Worm (Caenorhabditis elegans) whole organism, young adult: ENCODE measurements around the gene srsx-16.

Experiments used
- F52B5.7 ChIP-seq: sonication (generic microtip); optimal IDR thresholded peaks from 2 replicates; lab custom pipeline; 2016; ENCODE audit warnings: mild to moderate bottlenecking, missing genetic modification characterization, missing compliant biosample characterization
- ama-1 ChIP-seq, 3 experiments: fragments of 150-350 bp in 1 of 3; sonication (generic microtip) in 2 of 3; optimal IDR thresholded peaks; 2 replicates each; lab custom pipeline; 2014 to 2018; ENCODE audit warnings: missing biosample characterization in 2 of 3, missing genetic modification characterization in 2 of 3, missing genetic modification reagents in 2 of 3
- chd-7 ChIP-seq: sonication (generic microtip); optimal IDR thresholded peaks from 2 replicates; lab custom pipeline; 2016; ENCODE audit warnings: mild to moderate bottlenecking, missing genetic modification characterization, moderate library complexity, missing compliant biosample characterization
- efl-1 ChIP-seq: fragments of 150-350 bp; optimal IDR thresholded peaks from 2 replicates; lab custom pipeline; 2014; ENCODE audit warnings: missing biosample characterization, missing genetic modification reagents, missing genetic modification characterization
- lsl-1 ChIP-seq: fragments of 200-800 bp; sonication (Bioruptor generic); optimal IDR thresholded peaks from 2 replicates; lab custom pipeline; 2018; ENCODE audit warnings: mild to moderate bottlenecking, missing genetic modification characterization, moderate library complexity, missing compliant biosample characterization
- madf-3 ChIP-seq: fragments of 200-800 bp; sonication (Bioruptor generic); IDR thresholded peaks from 2 replicates; pipeline ENCODE4 v1.3.6; 2022; ENCODE audit warnings: missing genetic modification reagents, missing genetic modification characterization, missing compliant biosample characterization
- nfya-1 ChIP-seq: sonication (generic microtip); optimal IDR thresholded peaks from 2 replicates; lab custom pipeline; 2017; ENCODE audit warnings: antibody characterized with exemption, missing compliant biosample characterization, missing genetic modification characterization, borderline replicate concordance; ENCODE audit not compliant: insufficient read depth
- nhr-80 ChIP-seq: sonication (generic microtip); optimal IDR thresholded peaks from 2 replicates; lab custom pipeline; 2016; ENCODE audit warnings: missing genetic modification characterization, missing compliant biosample characterization
- rec-8 ChIP-seq, 2 experiments: sonication (generic microtip); optimal IDR thresholded peaks; 2 replicates each; lab custom pipeline; 2016; ENCODE audit warnings: mild to moderate bottlenecking in 2 of 2, missing genetic modification characterization in 2 of 2, missing genetic modification reagents in 2 of 2, missing genotype in 2 of 2, missing biosample characterization in 1 of 2, missing compliant biosample characterization in 1 of 2, moderate library complexity in 1 of 2
- tbp1 ChIP-seq: fragments of 200-800 bp; sonication (Bioruptor generic); optimal IDR thresholded peaks from 2 replicates; lab custom pipeline; 2018; ENCODE audit warnings: mild to moderate bottlenecking, missing genetic modification characterization, missing compliant biosample characterization
- unc-62 ChIP-seq: fragments of 150-350 bp; optimal IDR thresholded peaks from 2 replicates; lab custom pipeline; 2014; ENCODE audit warnings: missing biosample characterization, missing genetic modification reagents, missing genetic modification characterization

DNA sequence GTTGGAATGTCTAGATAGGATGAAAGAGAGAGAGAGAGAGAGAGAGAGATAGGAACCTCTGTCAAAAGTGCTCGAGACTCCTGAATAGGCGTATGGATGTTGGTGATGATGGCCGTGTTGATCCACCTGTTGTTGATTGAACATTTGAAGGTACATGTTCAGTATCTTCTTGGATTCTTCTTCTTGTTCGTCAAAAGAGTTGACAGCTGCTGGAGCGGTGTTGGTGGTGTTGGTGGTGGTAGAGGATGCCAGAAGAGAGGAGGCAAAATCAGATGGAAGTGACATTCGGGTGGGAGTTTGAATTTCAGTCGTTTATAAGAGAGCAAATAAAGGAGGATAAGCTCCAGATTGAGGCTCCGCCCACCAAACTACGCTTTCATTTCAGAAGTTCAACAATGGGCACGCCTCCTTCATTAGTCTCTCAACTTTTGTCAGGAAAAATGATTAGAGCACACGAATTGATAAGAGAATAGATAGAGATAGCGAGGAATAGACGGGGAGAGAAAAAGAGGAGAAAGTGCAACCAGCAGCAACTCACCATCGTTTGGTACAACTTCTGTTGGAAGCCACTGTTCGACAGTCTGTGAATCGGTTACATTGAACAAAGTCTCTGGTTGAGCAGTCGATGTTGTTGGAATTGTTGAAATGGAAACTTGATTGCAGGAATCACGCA lies 33.4 kb upstream of the srsx-16 start:
- TF ChIP-seq madf-3 (GFP tag; lab: Robert Waterston, UW) (no peak), nfya-1 (tag; lab: Kevin White, UChicago) (no peak), ama-1 (optimal IDR thresholded peaks at IDR 0.05; lab: Kevin White, UChicago) (no peak), ama-1 (GFP tag; optimal IDR thresholded peaks at IDR 0.05; lab: Kevin White, UChicago) (no peak), F52B5.7 (tag; lab: Kevin White, UChicago) (no peak), tbp1 (GFP tag; lab: Kevin White, UChicago) (no peak), nhr-80 (tag; lab: Kevin White, UChicago) (peak; percentile 43), efl-1 (GFP tag; lab: Kevin White, UChicago) (no peak), lsl-1 (GFP tag; lab: Kevin White, UChicago) (no peak), unc-62 (no peak), rec-8 (tag; optimal IDR thresholded peaks at IDR 0.05; lab: Kevin White, UChicago) (no peak), chd-7 (tag; lab: Kevin White, UChicago) (no peak)
